Fruit fly (Drosophila melanogaster) Kc167 (cell line): ENCODE results near the gene MCTS1.

Experiments
- Myc ChIP-seq: fragments of >200 bp; optimal IDR thresholded peaks from 2 replicates; lab custom pipeline; 2017; ENCODE audit warnings: missing external identifiers
- Sin3A ChIP-seq: fragments of >200 bp; optimal IDR thresholded peaks from 2 replicates; lab custom pipeline; 2018; ENCODE audit warnings: missing external identifiers
- h ChIP-seq: fragments of >200 bp; optimal IDR thresholded peaks from 3 replicates; lab custom pipeline; 2018; ENCODE audit warnings: missing external identifiers
- insv ChIP-seq: fragments of >200 bp; optimal IDR thresholded peaks from 3 replicates; lab custom pipeline; 2018; ENCODE audit warnings: missing external identifiers
- psq ChIP-seq: fragments of >200 bp; optimal IDR thresholded peaks from 2 replicates; lab custom pipeline; 2017; ENCODE audit warnings: missing external identifiers
- ttk ChIP-seq: sonication (Bioruptor generic); optimal IDR thresholded peaks from 2 replicates; lab custom pipeline; 2017; ENCODE audit warnings: missing external identifiers

MCTS1 gene

DNA sequence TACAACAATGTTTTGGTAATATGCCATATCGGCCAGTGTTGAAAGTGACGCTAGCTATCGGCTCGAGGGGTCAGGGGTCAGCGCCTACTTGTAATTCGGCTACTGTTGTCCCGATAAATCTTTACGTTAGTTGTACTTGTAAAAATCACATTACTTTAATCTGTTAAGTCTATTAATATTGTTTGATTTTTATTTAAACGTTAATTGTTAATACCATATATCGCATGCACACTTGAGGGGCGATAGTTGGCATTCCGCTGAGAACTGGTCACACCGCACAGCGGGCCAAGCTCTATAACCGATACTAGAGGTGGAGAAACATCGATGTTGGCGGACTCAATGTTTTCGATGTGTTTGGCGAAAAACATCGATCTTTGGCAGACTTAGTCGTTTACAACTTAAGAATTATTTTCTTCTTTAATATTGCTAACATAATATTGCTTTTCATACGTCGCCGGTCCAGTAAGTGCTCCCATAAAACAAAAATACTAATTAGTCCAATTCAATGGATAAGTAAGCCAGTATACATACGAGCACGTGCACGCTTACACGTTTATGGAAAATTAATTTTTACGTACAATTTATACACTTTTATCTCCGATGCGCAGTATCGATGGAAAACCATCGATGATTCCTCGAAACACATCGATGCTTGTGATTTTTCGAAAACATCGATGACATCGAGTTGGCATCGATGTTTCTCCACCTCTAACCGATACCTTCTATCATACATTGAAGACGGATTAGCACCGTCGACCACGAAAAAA lies at the start of gene MCTS1, which contains the start of gene rux:
Gene MCTS1, plus strand, starts transcription at position 713 of the 767 bp plus-strand sequence.
Gene rux, minus strand, starts transcription at position 621 of the 767 bp plus-strand sequence.
- no peak for TF ChIP-seq ttk
- TF ChIP-seq Myc: no peak
- TF ChIP-seq insv: no peak
- no peak for TF ChIP-seq Sin3A (lab: Kevin White, UChicago)
- no peak for TF ChIP-seq h
- no peak for TF ChIP-seq psq (lab: Kevin White, UChicago)

DNA sequence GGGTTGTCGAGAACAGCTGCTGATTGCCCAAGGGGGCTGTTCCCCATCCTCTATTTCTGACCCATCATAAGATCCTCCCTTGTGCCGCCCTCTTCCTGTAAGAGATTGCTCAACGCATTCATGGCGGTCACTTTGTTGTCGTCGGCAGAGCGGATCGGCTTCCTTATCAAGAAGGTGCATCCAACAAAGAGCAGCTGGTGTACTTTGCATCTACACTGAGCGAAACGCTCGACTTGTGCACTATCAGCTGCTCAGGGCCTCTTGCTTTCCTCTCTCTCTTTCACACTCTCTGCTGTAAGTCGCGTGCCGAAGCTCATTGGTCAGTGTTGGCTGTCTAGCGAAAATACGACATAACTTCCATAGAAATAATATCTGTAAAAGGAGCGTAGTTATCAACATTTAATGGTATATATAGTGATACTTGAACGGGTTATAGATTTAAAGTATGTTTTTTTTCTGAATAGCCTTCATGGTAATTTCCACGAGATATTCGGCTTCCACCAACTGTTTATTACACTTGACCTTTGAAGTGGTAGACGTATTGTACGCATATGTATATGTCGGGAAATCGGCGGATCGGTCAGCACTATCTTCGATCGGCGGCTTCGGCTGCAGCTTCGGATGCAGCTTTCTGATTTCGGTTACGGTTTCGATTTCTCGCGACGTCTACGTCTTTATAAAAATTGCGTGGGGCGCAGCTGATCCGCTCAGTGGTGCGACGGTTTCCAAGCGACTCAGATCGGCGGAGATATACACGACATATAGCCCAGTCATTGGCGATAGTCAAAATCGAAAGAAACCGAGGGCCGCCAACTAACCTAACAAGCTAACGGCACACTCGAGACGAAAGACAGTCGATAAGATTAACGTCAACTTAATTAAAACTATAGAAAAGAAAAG lies 49.4 kb upstream of the MCTS1 start, which contains the start of gene CG5966:
Gene CG5966, plus strand, starts transcription at position 704 of the 900 bp plus-strand sequence.
- TF ChIP-seq Myc: no peak
- no peak for TF ChIP-seq h
- TF ChIP-seq insv: no peak

DNA sequence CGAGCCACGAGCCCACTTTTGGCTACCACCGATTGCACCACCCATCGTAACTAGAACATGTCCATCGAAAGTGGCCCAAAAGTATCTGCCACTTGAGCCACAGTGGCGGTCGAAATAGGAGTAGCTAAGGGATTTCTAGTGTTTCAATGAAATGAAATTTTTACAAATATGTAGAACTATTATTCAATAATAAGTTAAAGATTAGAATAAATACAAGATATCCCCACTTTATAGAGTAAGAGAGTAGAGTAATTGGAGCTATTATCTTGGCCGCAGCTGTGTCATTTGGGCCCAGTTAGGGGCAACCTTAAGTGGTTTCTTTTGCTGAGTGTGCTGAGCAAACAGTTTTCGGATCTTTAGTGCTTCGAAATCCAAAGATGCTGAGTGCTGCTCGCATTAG lies 48.3 kb upstream of the MCTS1 start:
- TF ChIP-seq psq (lab: Kevin White, UChicago) (no peak), Myc (no peak), insv (no peak), Sin3A (lab: Kevin White, UChicago) (no peak)

DNA sequence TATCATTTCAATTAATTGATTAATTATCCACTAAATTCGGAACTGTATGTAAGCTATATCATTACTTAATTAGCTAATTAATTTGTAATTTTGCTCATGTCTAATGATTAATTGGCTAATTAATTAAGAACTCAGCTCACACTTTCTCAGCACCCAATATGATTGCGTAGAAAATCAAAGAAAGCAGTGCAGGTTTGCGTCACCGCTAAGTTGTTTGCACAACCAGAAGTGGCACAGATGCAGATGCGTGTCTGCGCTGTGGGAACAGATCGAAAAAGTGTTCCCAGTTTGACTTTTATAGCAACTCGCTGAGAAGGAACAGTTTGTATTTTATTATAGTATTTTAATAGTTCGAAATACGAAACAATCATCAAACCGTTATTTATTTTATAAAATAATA lies 45.6 kb upstream of the MCTS1 start:
- TF ChIP-seq h (no peak), insv (no peak), Myc (no peak), ttk (no peak)

DNA sequence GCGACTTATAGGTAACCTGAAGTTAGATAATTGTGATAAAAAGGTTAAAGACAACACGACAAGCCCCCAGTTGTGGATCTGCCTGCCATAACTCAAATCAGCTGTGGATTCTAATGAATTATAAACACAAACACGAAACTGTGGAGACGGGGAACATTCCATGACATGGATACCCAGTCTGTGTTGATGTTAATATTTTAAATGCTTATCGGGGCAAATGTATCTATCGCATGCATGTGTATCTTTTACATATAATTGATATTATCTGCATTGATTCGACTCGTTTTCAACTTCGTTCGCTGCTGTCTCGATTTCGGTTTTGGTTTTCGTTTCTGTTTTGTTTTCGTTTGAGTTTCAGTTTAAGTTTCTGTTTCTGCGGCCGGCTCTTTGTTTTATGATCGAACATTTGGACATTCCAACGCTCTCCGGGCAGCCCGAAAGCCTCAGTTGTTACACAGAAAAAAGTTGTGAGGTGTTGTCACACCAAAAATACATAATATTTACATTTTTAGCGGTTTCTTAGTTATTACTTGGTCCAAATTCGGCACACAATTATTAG lies 44.8 kb upstream of the MCTS1 start:
- TF ChIP-seq psq (lab: Kevin White, UChicago) (no peak), h (no peak), insv (no peak), Sin3A (lab: Kevin White, UChicago) (no peak), ttk (no peak), Myc (no peak)

DNA sequence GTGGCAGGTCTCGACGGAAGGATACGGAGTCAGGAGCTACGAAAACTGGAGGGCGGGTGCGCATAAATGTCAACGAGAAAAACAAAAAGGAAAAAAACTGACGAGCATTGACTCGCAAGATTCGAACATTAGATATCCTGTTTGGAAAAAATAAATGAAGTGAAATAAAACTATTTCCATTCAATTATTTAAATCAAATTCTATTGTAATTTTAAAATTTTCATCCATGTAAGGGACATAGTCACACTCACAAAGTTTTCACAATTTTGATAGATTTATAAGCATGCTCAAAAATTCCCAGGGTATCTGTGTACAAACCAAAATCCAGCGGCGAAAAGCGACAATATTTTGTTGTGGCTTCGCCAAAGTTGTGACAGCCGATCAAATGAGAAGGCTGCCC lies 41.7 kb upstream of the MCTS1 start:
- TF ChIP-seq Sin3A (lab: Kevin White, UChicago): no peak
- TF ChIP-seq Myc: no peak
- no peak for TF ChIP-seq psq (lab: Kevin White, UChicago)
- TF ChIP-seq h: no peak
- TF ChIP-seq ttk: no peak
- no peak for TF ChIP-seq insv

DNA sequence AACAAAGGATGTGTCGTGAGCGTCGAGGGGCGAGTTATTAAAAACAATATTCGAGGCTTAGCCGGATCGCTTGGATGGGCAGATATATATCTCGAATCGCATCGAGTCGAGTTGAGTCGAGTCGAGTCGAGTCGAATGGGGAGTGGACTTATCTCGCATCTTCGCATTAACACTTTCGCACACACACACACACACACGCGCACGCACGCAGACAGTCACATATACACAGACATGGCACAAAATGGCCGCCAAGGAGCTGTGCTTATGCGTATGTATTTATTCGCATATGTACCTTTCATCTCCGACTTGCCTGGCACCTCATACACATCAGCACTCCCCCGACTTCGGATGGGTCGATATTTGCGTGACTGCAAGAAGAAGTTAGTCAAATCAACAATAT lies 39.8 kb upstream of the MCTS1 start:
- TF ChIP-seq h (no peak), Sin3A (lab: Kevin White, UChicago) (no peak), Myc (no peak), psq (lab: Kevin White, UChicago) (no peak)

DNA sequence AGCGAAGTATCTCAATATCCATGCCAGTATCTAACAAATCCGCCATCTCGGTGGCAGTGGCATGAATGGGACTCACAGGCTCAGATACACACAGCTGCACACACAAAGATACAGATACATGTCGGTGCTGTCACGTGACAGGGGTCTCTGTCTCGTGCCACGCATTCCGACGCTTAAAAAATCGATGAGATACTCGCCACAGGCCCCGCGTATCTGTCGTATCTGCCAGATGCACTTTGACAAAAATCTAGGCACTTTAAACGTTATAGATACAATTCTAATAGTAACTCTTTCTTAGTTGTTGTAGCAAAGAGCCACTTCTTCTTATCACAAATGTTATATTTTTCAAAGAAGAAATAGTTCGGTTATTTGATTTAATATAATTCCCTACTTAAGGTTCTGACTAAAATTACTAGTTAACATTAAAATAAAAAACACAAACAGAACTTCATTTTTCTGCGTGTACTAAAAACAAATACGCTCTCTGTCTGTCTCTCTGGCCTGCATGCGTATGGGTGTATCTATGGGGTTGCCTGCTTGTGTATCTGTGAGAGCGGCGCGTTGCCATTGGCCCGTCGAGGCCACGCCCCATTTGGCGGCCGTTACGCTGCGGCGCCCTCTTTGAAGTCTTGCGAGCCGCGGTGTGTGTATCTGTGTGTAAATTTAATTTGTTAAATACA lies 36.8 kb upstream of the MCTS1 start, which contains the start of gene CG4766:
Gene CG4766, minus strand, starts transcription at position 51 of the 680 bp plus-strand sequence.
- no peak for TF ChIP-seq ttk
- no peak for TF ChIP-seq Sin3A (lab: Kevin White, UChicago)
- TF ChIP-seq insv: no peak
- TF ChIP-seq Myc: no peak
- TF ChIP-seq psq (lab: Kevin White, UChicago): no peak

DNA sequence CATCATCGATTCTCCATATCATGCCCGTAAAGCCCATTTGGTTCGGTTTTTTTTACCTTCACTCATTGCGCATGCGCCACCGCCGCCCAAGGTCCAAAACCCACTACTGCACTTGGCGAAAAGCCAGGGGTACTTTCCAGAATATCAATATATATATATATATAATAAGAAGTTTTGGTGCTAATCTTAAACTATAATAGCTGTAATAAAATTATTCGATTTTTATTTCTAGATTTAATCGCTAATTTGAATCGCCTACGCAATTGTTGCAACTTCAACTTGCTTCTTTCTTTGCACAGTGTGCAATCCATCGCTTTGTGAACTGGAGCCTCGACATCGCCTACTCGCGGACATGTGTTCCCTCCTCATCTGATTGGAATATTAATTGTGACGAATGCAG lies 33.9 kb upstream of the MCTS1 start:
- TF ChIP-seq ttk (no peak), Myc (no peak), h (no peak), Sin3A (lab: Kevin White, UChicago) (no peak), psq (lab: Kevin White, UChicago) (no peak)

DNA sequence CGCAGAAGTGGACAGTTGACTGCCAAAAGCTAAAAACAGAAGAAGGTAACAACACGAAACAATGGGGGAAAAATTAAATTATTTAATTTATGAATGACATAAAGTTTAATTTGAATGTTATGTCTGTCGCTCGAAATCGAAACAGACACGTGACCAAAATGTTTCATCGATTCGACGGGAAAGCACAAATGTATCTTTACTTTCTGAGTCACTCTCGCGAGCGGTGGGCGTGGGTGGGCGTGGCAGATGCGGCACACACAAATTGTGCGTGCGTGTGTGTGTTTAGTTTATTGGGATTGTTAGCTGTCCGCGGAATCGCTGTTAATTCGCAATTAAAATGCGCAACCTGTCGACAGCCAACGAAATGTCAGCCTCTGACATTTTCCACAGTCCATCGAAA lies 30.2 kb upstream of the MCTS1 start:
- no peak for TF ChIP-seq Myc
- TF ChIP-seq ttk: no peak
- TF ChIP-seq psq (lab: Kevin White, UChicago): no peak
- no peak for TF ChIP-seq Sin3A (lab: Kevin White, UChicago)
- TF ChIP-seq h: no peak
- no peak for TF ChIP-seq insv

DNA sequence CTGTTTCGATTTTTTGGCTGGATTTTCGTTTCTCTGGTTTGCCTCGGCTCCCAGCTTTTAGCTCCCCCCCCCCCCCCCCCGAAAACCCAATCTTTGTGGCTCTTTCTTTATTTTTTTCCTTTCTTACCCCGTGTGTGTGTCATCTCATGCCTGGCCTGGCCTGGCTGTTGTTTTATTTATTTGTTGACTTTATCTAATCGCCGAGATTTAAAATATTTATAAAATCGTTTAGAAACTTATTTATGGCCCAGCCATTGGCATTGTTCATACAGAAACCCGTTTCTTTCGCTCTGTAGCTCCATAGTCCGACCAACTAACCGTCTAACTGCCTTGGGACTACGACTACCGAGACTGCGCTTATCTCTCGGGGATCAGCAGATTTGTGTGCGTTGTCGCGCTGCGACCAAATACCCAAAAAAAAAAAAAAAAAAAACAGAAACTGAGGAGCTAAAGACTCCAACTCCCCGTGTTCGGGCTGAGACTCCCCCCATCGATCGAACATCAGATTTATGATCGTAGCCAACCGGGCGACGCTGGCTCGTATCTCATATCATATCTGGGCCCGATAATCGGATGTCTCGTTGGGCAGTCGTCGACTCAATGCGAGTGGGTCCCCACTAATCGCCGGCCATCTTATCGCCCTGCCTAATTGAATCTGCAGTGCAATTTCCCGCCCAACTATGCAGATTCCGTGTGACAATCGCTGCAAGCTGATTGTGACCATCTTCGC lies 27.0 kb upstream of the MCTS1 start:
- TF ChIP-seq ttk (no peak), insv (no peak), h (no peak), Sin3A (lab: Kevin White, UChicago) (no peak), Myc (no peak), psq (lab: Kevin White, UChicago) (no peak)
